Fruit fly (Drosophila melanogaster) whole organism, embryonic: ENCODE results near the gene mthl6.
A peak's percentile ranks its signal among the peaks of the same experiment; 100 is the strongest.

Experiments
- CG11695 ChIP-seq: fragments of 200-800 bp; sonication (Bioruptor generic); IDR thresholded peaks from 3 replicates; pipeline ENCODE4 v1.3.6; 2022; ENCODE audit warnings: missing biosample characterization, missing genetic modification characterization
- CG12236 ChIP-seq: fragments of 200-800 bp; sonication (Bioruptor generic); optimal IDR thresholded peaks from 2 replicates; lab custom pipeline; 2016; ENCODE audit warnings: missing biosample characterization, missing genetic modification characterization
- CG12659 ChIP-seq: fragments of 200-800 bp; sonication (Bioruptor generic); optimal IDR thresholded peaks from 3 replicates; lab custom pipeline; 2017; ENCODE audit warnings: mild to moderate bottlenecking, missing biosample characterization, missing genetic modification reagents, missing genetic modification characterization
- CG12744 ChIP-seq: fragments of 200-800 bp; sonication (Bioruptor generic); optimal IDR thresholded peaks from 2 replicates; lab custom pipeline; 2016; ENCODE audit warnings: missing biosample characterization, missing genetic modification characterization
- CG14050 ChIP-seq: fragments of 200-800 bp; sonication (Bioruptor generic); IDR thresholded peaks from 3 replicates; pipeline ENCODE4 v1.3.6; 2022; ENCODE audit warnings: missing biosample characterization, missing genetic modification characterization
- CG14710 ChIP-seq: fragments of 200-800 bp; sonication (Bioruptor generic); optimal IDR thresholded peaks from 3 replicates; lab custom pipeline; 2019; ENCODE audit warnings: missing biosample characterization, mild to moderate bottlenecking, missing genetic modification characterization, moderate library complexity
- CG15269 ChIP-seq: fragments of 200-800 bp; sonication (Bioruptor generic); optimal IDR thresholded peaks from 2 replicates; lab custom pipeline; 2018; ENCODE audit warnings: missing biosample characterization, mild to moderate bottlenecking, missing genetic modification characterization, moderate library complexity
- CG15479 ChIP-seq: fragments of 200-800 bp; sonication (Bioruptor generic); optimal IDR thresholded peaks from 3 replicates; lab custom pipeline; 2019; ENCODE audit warnings: missing biosample characterization, mild to moderate bottlenecking, missing genetic modification characterization, moderate library complexity
- CG17829 ChIP-seq: fragments of 200-800 bp; optimal IDR thresholded peaks from 2 replicates; lab custom pipeline; 2019; ENCODE audit warnings: missing biosample characterization, mild to moderate bottlenecking, missing genetic modification characterization, moderate library complexity
- CG18011 ChIP-seq: fragments of 200-800 bp; sonication (Bioruptor generic); optimal IDR thresholded peaks from 2 replicates; lab custom pipeline; 2017; ENCODE audit warnings: missing biosample characterization, missing genetic modification characterization, mild to moderate bottlenecking, moderate library complexity, missing genotype
- CG18476 ChIP-seq: fragments of 200-800 bp; sonication (Bioruptor generic); optimal IDR thresholded peaks from 2 replicates; lab custom pipeline; 2016; ENCODE audit warnings: missing biosample characterization, mild to moderate bottlenecking, missing genetic modification characterization
- CG31388 ChIP-seq: fragments of 200-800 bp; sonication (Bioruptor generic); optimal IDR thresholded peaks from 2 replicates; lab custom pipeline; 2016; ENCODE audit warnings: missing biosample characterization, missing genetic modification characterization
- CG3281 ChIP-seq: fragments of 200-800 bp; sonication (Bioruptor generic); optimal IDR thresholded peaks from 3 replicates; lab custom pipeline; 2017; ENCODE audit warnings: missing biosample characterization, mild to moderate bottlenecking, missing genetic modification characterization
- CG3847 ChIP-seq: fragments of 200-800 bp; sonication (Bioruptor generic); IDR thresholded peaks from 2 replicates; pipeline ENCODE4 v1.3.6; 2022; ENCODE audit warnings: missing biosample characterization, missing genetic modification characterization
- CG4282 ChIP-seq: fragments of 200-800 bp; sonication (Bioruptor generic); optimal IDR thresholded peaks from 2 replicates; lab custom pipeline; 2016; ENCODE audit warnings: missing biosample characterization, missing genetic modification characterization
- CG5953 ChIP-seq: fragments of 200-800 bp; sonication (Bioruptor generic); IDR thresholded peaks from 2 replicates; pipeline ENCODE4 v1.3.6; 2022; ENCODE audit warnings: missing biosample characterization, missing genetic modification characterization
- CG6813 ChIP-seq: fragments of 200-800 bp; sonication (Bioruptor generic); optimal IDR thresholded peaks from 2 replicates; lab custom pipeline; 2017; ENCODE audit warnings: missing biosample characterization, missing genetic modification characterization, mild to moderate bottlenecking, moderate library complexity, missing genetic modification reagents
- CG7786 ChIP-seq: fragments of 200-800 bp; sonication (Bioruptor generic); optimal IDR thresholded peaks from 2 replicates; lab custom pipeline; 2016; ENCODE audit warnings: missing biosample characterization, missing genetic modification characterization
- CrebB ChIP-seq: fragments of 200-800 bp; sonication (Bioruptor generic); optimal IDR thresholded peaks from 3 replicates; lab custom pipeline; 2018; ENCODE audit warnings: missing biosample characterization, mild to moderate bottlenecking, missing genetic modification characterization
- Dbx ChIP-seq: fragments of 200-800 bp; sonication (Bioruptor generic); IDR thresholded peaks from 3 replicates; pipeline ENCODE4 v1.3.6; 2022; ENCODE audit warnings: missing biosample characterization, missing genetic modification characterization
- Hmr ChIP-seq: fragments of 200-800 bp; sonication (Bioruptor generic); optimal IDR thresholded peaks from 3 replicates; lab custom pipeline; 2017; ENCODE audit warnings: mild to moderate bottlenecking, missing biosample characterization, missing genetic modification reagents, missing genetic modification characterization
- MBD-R2 ChIP-seq: fragments of 200-800 bp; sonication (Bioruptor generic); IDR thresholded peaks from 2 replicates; pipeline ENCODE4 v1.3.6; 2022; ENCODE audit warnings: missing biosample characterization, missing genetic modification characterization
- Max ChIP-seq: fragments of 200-800 bp; sonication (Bioruptor generic); optimal IDR thresholded peaks from 2 replicates; lab custom pipeline; 2016; ENCODE audit warnings: missing biosample characterization, mild to moderate bottlenecking, missing genetic modification characterization
- Meics ChIP-seq: fragments of 200-800 bp; sonication (Bioruptor generic); optimal IDR thresholded peaks from 2 replicates; lab custom pipeline; 2017; ENCODE audit warnings: missing biosample characterization, mild to moderate bottlenecking, missing genetic modification characterization
- NfI ChIP-seq: fragments of 200-800 bp; sonication (Bioruptor generic); optimal IDR thresholded peaks from 3 replicates; lab custom pipeline; 2018; ENCODE audit warnings: missing biosample characterization, mild to moderate bottlenecking, missing genetic modification characterization, moderate library complexity
- Ssrp ChIP-seq: fragments of 200-800 bp; sonication (Bioruptor generic); optimal IDR thresholded peaks from 2 replicates; lab custom pipeline; 2018; ENCODE audit warnings: missing biosample characterization, mild to moderate bottlenecking, missing genetic modification characterization, moderate library complexity
- Stat92E ChIP-seq, 3 experiments: fragments of >200 bp in 2 of 3; fragments of 200-800 bp in 1 of 3; sonication (Bioruptor generic) in 1 of 3; optimal IDR thresholded peaks; 2 replicates each; lab custom pipeline; 2017 to 2019; ENCODE audit warnings: missing biosample characterization in 3 of 3, missing genetic modification characterization in 3 of 3, mild to moderate bottlenecking in 1 of 3, moderate library complexity in 1 of 3
- al ChIP-seq: fragments of 200-800 bp; sonication (Bioruptor generic); IDR thresholded peaks from 2 replicates; pipeline ENCODE4 v1.3.6; 2022; ENCODE audit warnings: missing biosample characterization, missing genetic modification characterization
- amos ChIP-seq: fragments of 200-800 bp; sonication (Bioruptor generic); IDR thresholded peaks from 2 replicates; pipeline ENCODE4 v1.3.6; 2022; ENCODE audit warnings: missing biosample characterization, missing genetic modification characterization; ENCODE audit not compliant: partially characterized antibody
- cg ChIP-seq: fragments of 200-800 bp; sonication (Bioruptor generic); optimal IDR thresholded peaks from 3 replicates; lab custom pipeline; 2019; ENCODE audit warnings: missing biosample characterization, mild to moderate bottlenecking, missing genetic modification characterization, moderate library complexity
- crol ChIP-seq: fragments of 200-800 bp; sonication (Bioruptor generic); IDR thresholded peaks from 2 replicates; pipeline ENCODE4 v1.3.6; 2022; ENCODE audit warnings: missing biosample characterization, missing genetic modification characterization
- dimm ChIP-seq: fragments of 200-800 bp; sonication (Bioruptor generic); IDR thresholded peaks from 2 replicates; pipeline ENCODE4 v1.3.6; 2022; ENCODE audit warnings: missing biosample characterization, missing genetic modification characterization
- dm ChIP-seq: fragments of 200-800 bp; sonication (Bioruptor generic); optimal IDR thresholded peaks from 3 replicates; lab custom pipeline; 2016; ENCODE audit warnings: missing biosample characterization, missing genetic modification characterization
- ewg ChIP-seq: fragments of 200-800 bp; sonication (Bioruptor generic); optimal IDR thresholded peaks from 3 replicates; lab custom pipeline; 2017; ENCODE audit warnings: mild to moderate bottlenecking, missing biosample characterization, missing genetic modification reagents, missing genetic modification characterization
- fd96Cb ChIP-seq: fragments of 200-800 bp; sonication (Bioruptor generic); optimal IDR thresholded peaks from 2 replicates; lab custom pipeline; 2018; ENCODE audit warnings: missing biosample characterization, mild to moderate bottlenecking, missing genetic modification characterization, moderate library complexity
- insv ChIP-seq, 2 experiments: fragments of 200-800 bp; sonication (Bioruptor generic); optimal IDR thresholded peaks; 3 replicates each; lab custom pipeline; 2016 to 2018; ENCODE audit warnings: missing biosample characterization in 2 of 2, missing genetic modification characterization in 2 of 2
- jigr1 ChIP-seq: fragments of 200-800 bp; sonication (Bioruptor generic); IDR thresholded peaks from 3 replicates; pipeline ENCODE4 v1.3.6; 2022; ENCODE audit warnings: missing biosample characterization, missing genetic modification characterization
- kay ChIP-seq: fragments of 200-800 bp; sonication (Bioruptor generic); optimal IDR thresholded peaks from 2 replicates; lab custom pipeline; 2016; ENCODE audit warnings: missing biosample characterization, missing genetic modification characterization
- prd ChIP-seq, 3 experiments: fragments of >200 bp in 2 of 3; fragments of 200-800 bp in 1 of 3; sonication (Bioruptor generic) in 1 of 3; optimal IDR thresholded peaks in 2 of 3; IDR thresholded peaks in 1 of 3; 2 replicates in 2 of 3; 3 replicates in 1 of 3; pipeline versions ENCODE4 v1.3.6 to Lab custom; 2017 to 2022; ENCODE audit warnings: missing biosample characterization in 1 of 3, missing genetic modification characterization in 1 of 3
- ranshi ChIP-seq: fragments of 200-800 bp; sonication (Bioruptor generic); IDR thresholded peaks from 2 replicates; pipeline ENCODE4 v1.3.6; 2022; ENCODE audit warnings: missing biosample characterization, missing genetic modification characterization
- shn ChIP-seq: fragments of 200-800 bp; sonication (Bioruptor generic); optimal IDR thresholded peaks from 3 replicates; lab custom pipeline; 2016; ENCODE audit warnings: missing biosample characterization, missing genetic modification characterization
- sima ChIP-seq: fragments of 200-800 bp; sonication (Bioruptor generic); optimal IDR thresholded peaks from 2 replicates; lab custom pipeline; 2016; ENCODE audit warnings: missing biosample characterization, missing genetic modification characterization
- sug ChIP-seq: fragments of 200-800 bp; optimal IDR thresholded peaks from 2 replicates; lab custom pipeline; 2019; ENCODE audit warnings: missing biosample characterization, mild to moderate bottlenecking, missing genetic modification characterization, moderate library complexity
- tgo ChIP-seq: fragments of 200-800 bp; sonication (Bioruptor generic); IDR thresholded peaks from 3 replicates; pipeline ENCODE4 v1.3.6; 2022; ENCODE audit warnings: missing biosample characterization, missing genetic modification characterization
- vfl ChIP-seq: fragments of 200-800 bp; sonication (Bioruptor generic); optimal IDR thresholded peaks from 2 replicates; lab custom pipeline; 2016; ENCODE audit warnings: missing biosample characterization, missing genetic modification characterization
- wdn ChIP-seq: fragments of 200-800 bp; sonication (Bioruptor generic); IDR thresholded peaks from 2 replicates; pipeline ENCODE4 v1.3.6; 2022; ENCODE audit warnings: missing biosample characterization, missing genetic modification characterization
- yki ChIP-seq: fragments of >200 bp; optimal IDR thresholded peaks from 3 replicates; lab custom pipeline; 2018
- zf30C ChIP-seq: fragments of 200-800 bp; sonication (Bioruptor generic); optimal IDR thresholded peaks from 3 replicates; lab custom pipeline; 2018; ENCODE audit warnings: missing biosample characterization, mild to moderate bottlenecking, missing genetic modification characterization

The mthl6 gene

DNA sequence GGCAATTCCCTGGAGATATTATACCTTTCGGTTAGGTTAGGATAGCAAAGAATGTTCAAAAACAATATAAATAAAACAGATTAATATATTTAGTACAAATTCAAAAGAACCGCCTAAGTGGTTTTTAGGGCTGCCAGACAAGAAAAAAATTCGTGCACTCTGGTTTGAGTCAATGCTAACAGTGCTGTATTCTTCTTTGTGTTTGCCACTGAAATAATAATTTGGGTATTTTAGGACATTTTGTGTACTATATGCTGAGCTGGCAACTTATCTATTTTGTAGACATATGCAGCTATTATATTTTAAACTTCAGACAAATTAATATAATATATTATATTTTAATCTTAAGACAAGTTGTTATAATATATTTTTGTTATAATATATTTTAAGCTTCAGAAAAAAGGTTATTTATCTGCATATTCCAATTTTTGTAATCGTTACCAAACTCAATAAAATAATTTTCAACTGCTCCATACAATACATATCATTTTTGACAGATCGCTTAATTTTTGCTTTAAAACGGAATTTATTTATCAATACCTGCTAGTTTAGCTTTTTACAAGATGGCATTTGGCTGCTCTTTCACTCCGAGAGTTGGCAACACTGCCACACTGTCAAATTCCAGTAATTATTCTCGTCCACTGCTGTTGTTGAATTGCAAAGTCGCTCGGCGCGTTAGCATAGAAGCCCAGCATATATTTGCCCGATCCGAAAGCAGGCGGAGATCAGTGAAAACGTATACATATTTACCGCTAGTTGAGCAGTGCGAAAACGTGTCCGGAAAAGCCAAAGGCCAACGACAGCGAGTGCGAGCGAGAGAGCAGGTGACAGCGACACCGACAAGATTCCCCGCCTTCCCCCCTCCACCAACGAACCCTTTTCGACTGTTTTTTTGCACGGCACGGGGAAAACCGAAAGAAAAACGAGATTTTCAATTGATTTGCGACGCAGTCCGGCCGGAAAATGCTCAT is 24.9 kb downstream of the mthl6 start, which contains the start of gene CG7546 (continued):
- TF ChIP-seq Ssrp = peak; percentile 38
- no peak for TF ChIP-seq CG15269 (tag; lab: Kevin White, UChicago)
- TF ChIP-seq CG6813 (GFP tag; lab: Kevin White, UChicago) = no peak
- no peak for TF ChIP-seq kay (GFP tag; lab: Kevin White, UChicago)
- TF ChIP-seq CG12236 (GFP tag; lab: Kevin White, UChicago) = no peak
- TF ChIP-seq CG17829 (tag; lab: Kevin White, UChicago) = peak; percentile 31
- TF ChIP-seq insv (GFP tag; optimal IDR thresholded peaks at IDR 0.05; lab: Kevin White, UChicago) = no peak
- peak; percentile 38 for TF ChIP-seq zf30C (GFP tag; lab: Kevin White, UChicago)
- TF ChIP-seq Stat92E (GFP tag; optimal IDR thresholded peaks at IDR 0.05; lab: Kevin White, UChicago) = no peak
- TF ChIP-seq Hmr (GFP tag; lab: Kevin White, UChicago) = peak; percentile 39
- no peak for TF ChIP-seq jigr1 (GFP tag; lab: Robert Waterston, UW)
- TF ChIP-seq tgo (GFP tag; lab: Robert Waterston, UW) = no peak
- no peak for TF ChIP-seq yki
- no peak for TF ChIP-seq CG12744 (GFP tag; lab: Kevin White, UChicago)
- TF ChIP-seq cg = no peak
- peak; percentile 49 for TF ChIP-seq Meics (GFP tag; lab: Kevin White, UChicago)
- no peak for TF ChIP-seq vfl (GFP tag; lab: Kevin White, UChicago)
- TF ChIP-seq CG12659 (GFP tag; lab: Kevin White, UChicago) = peak; percentile 69
- peak; percentile 72 for TF ChIP-seq CG14710 (tag; lab: Kevin White, UChicago)
- 0 out of 2 replicates have a peak, but pooled peaks have one; percentile 13 for TF ChIP-seq amos (GFP tag; lab: Robert Waterston, UW)
- no peak for TF ChIP-seq sima (GFP tag; lab: Kevin White, UChicago)
- TF ChIP-seq CG11695 (GFP tag; lab: Robert Waterston, UW) = no peak
- TF ChIP-seq Max (GFP tag; lab: Kevin White, UChicago) = no peak
- peak; percentile 48 for TF ChIP-seq sug
- no peak for TF ChIP-seq CG15479 (GFP tag; lab: Kevin White, UChicago)
- no peak for TF ChIP-seq dimm (GFP tag; lab: Robert Waterston, UW)
- no peak for TF ChIP-seq shn (GFP tag; lab: Kevin White, UChicago)
- TF ChIP-seq CG4282 (GFP tag; lab: Kevin White, UChicago) = no peak
- peak; percentile 64 for TF ChIP-seq MBD-R2 (GFP tag; lab: Robert Waterston, UW)
- TF ChIP-seq CG3847 (GFP tag; lab: Robert Waterston, UW) = peak; percentile 73
- TF ChIP-seq fd96Cb (tag; lab: Kevin White, UChicago) = peak; percentile 15
- TF ChIP-seq CG3281 (GFP tag; lab: Kevin White, UChicago) = peak; percentile 28
- no peak for TF ChIP-seq NfI (GFP tag; lab: Kevin White, UChicago)
- TF ChIP-seq prd (optimal IDR thresholded peaks at IDR 0.05; lab: Kevin White, UChicago) = no peak
- TF ChIP-seq prd (GFP tag; IDR thresholded peaks at IDR 0.05; lab: Robert Waterston, UW) = peak; percentile 52; the same call in 2 of the 3 replicates
- TF ChIP-seq CrebB (tag; lab: Kevin White, UChicago) = no peak
- TF ChIP-seq CG18476 = no peak
- TF ChIP-seq al (GFP tag; lab: Robert Waterston, UW) = peak; percentile 51
- no peak for TF ChIP-seq CG5953 (GFP tag; lab: Robert Waterston, UW)
- no peak for TF ChIP-seq CG18011
- no peak for TF ChIP-seq CG31388 (GFP tag; lab: Kevin White, UChicago)
- TF ChIP-seq crol (GFP tag; lab: Robert Waterston, UW) = peak; percentile 99
- TF ChIP-seq Dbx (GFP tag; lab: Robert Waterston, UW) = 0 out of 3 replicates have a peak, but pooled peaks have one; percentile 18
- peak; percentile 52 for TF ChIP-seq dm (GFP tag; lab: Kevin White, UChicago)
- no peak for TF ChIP-seq wdn
- TF ChIP-seq CG14050 (GFP tag; lab: Robert Waterston, UW) = no peak
- TF ChIP-seq ewg = peak; percentile 26
- no peak for TF ChIP-seq CG7786 (GFP tag; lab: Kevin White, UChicago)
- TF ChIP-seq ranshi = peak; percentile 26; the same call in 1 of the 2 replicates
